Worm (Caenorhabditis elegans) whole organism, late embryonic: ENCODE results near the gene rbr-2.

ENCODE experiments used
- K02D7.2 ChIP-seq: sonication (generic microtip); optimal IDR thresholded peaks from 2 replicates; lab custom pipeline; 2017; ENCODE audit warnings: mild to moderate bottlenecking, missing genetic modification characterization, missing compliant biosample characterization
- ceh-18 ChIP-seq: sonication (generic microtip); optimal IDR thresholded peaks from 2 replicates; lab custom pipeline; 2016; ENCODE audit warnings: missing genetic modification characterization, missing compliant biosample characterization
- ceh-48 ChIP-seq: sonication (generic microtip); optimal IDR thresholded peaks from 2 replicates; lab custom pipeline; 2016; ENCODE audit warnings: missing genetic modification characterization, inconsistent platforms, missing compliant biosample characterization
- fkh-10 ChIP-seq: fragments of 150-350 bp; optimal IDR thresholded peaks from 2 replicates; lab custom pipeline; 2014; ENCODE audit warnings: missing biosample characterization, missing genetic modification reagents, missing genetic modification characterization
- fkh-6 ChIP-seq: sonication (generic microtip); optimal IDR thresholded peaks from 2 replicates; lab custom pipeline; 2016; ENCODE audit warnings: missing genetic modification characterization, missing compliant biosample characterization
- hlh-30 ChIP-seq: sonication (generic microtip); optimal IDR thresholded peaks from 2 replicates; lab custom pipeline; 2017; ENCODE audit warnings: antibody characterized with exemption, missing genetic modification characterization, missing compliant biosample characterization; ENCODE audit not compliant: insufficient read depth
- hlh-8 ChIP-seq: sonication (generic microtip); optimal IDR thresholded peaks from 2 replicates; lab custom pipeline; 2016; ENCODE audit warnings: missing genotype, missing genetic modification characterization, missing compliant biosample characterization
- unc-55 ChIP-seq: sonication (generic microtip); optimal IDR thresholded peaks from 2 replicates; lab custom pipeline; 2017; ENCODE audit warnings: missing biosample characterization, missing genetic modification reagents, missing genetic modification characterization

DNA sequence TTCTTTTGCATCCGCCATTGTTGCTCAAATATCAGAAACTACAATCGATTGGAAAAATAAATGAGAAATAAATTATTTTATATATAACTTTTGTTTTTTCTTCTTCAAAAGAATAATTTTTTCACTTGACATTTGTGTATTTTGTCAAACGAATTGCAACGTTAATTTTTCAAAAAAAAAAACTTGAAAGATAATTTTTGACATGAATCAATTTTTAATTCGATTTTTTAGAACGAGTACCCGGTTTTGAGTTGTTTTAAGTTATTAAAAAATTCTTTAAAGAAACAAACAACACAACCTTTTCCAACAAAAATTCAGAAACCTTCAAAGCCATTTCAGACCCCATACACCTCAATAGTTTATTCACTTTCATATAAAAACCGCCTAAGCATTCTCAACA is 35.6 kb upstream of the rbr-2 start, which contains the start of gene F13E9.5:
- TF ChIP-seq K02D7.2 (tag; lab: Kevin White, UChicago) (no peak), fkh-10 (GFP tag; lab: Kevin White, UChicago) (no peak), hlh-8 (tag; lab: Kevin White, UChicago) (no peak), hlh-30 (tag; lab: Kevin White, UChicago) (no peak), ceh-18 (tag; lab: Kevin White, UChicago) (no peak), unc-55 (GFP tag; lab: Kevin White, UChicago) (no peak), ceh-48 (tag; lab: Kevin White, UChicago) (no peak), fkh-6 (tag; lab: Kevin White, UChicago) (no peak)
